Fruit fly (Drosophila melanogaster): ENCODE measurements around the gene Fancm.

The Fancm gene

dm6 chr3R:21520183-21520582, 38.1 kb downstream of the Fancm start (continued):
- TF ChIP-seq lbe (GFP tag; optimal IDR thresholded peaks at IDR 0.05) = peak; percentile 88
- peak; percentile 98 for TF ChIP-seq zen (tag; optimal IDR thresholded peaks at IDR 0.05)
- peak; percentile 96 for TF ChIP-seq CG12219 (GFP tag; optimal IDR thresholded peaks at IDR 0.05)
- TF ChIP-seq CG10462 (GFP tag; optimal IDR thresholded peaks at IDR 0.05) = peak; percentile 95
- TF ChIP-seq CG10654 (GFP tag; optimal IDR thresholded peaks at IDR 0.05) = peak; percentile 99
- peak; percentile 99 for TF ChIP-seq H2.0 (GFP tag; IDR thresholded peaks at IDR 0.05)
- peak; percentile 95 for TF ChIP-seq Taf1 (GFP tag; IDR thresholded peaks at IDR 0.05)
- peak; percentile 80 for TF ChIP-seq run (tag; optimal IDR thresholded peaks at IDR 0.05)
- TF ChIP-seq Dref (GFP tag; IDR thresholded peaks at IDR 0.05) = peak; percentile 55
- peak; percentile 73 for TF ChIP-seq Drgx (GFP tag; IDR thresholded peaks at IDR 0.05)
- peak; percentile 99 for TF ChIP-seq CG10543 (GFP tag; optimal IDR thresholded peaks at IDR 0.05)
- TF ChIP-seq D19B (GFP tag; optimal IDR thresholded peaks at IDR 0.05) = peak; percentile 93
- peak; percentile 98 for TF ChIP-seq C15 (GFP tag; IDR thresholded peaks at IDR 0.05)
- peak; percentile 97 for TF ChIP-seq CrebB (tag; optimal IDR thresholded peaks at IDR 0.05)
- TF ChIP-seq CG7928 (GFP tag; optimal IDR thresholded peaks at IDR 0.05) = peak; percentile 81
- peak; percentile 97 for TF ChIP-seq Bteb2 (GFP tag; optimal IDR thresholded peaks at IDR 0.05)
- peak; percentile 98 for TF ChIP-seq CG16779 (GFP tag; IDR thresholded peaks at IDR 0.05)
- peak; percentile 100 for TF ChIP-seq Med (GFP tag)
- TF ChIP-seq CG11504 (tag; optimal IDR thresholded peaks at IDR 0.05) = peak; percentile 94
- TF ChIP-seq cas (GFP tag; IDR thresholded peaks at IDR 0.05) = peak; percentile 94
- TF ChIP-seq CG8924 (tag; optimal IDR thresholded peaks at IDR 0.05) = peak; percentile 86
- TF ChIP-seq jumu (GFP tag; optimal IDR thresholded peaks at IDR 0.05) = peak; percentile 93
- TF ChIP-seq CG43689 (GFP tag; IDR thresholded peaks at IDR 0.05) = peak; percentile 98
- peak; percentile 95 for TF ChIP-seq CG12299 (tag; optimal IDR thresholded peaks at IDR 0.05)
- TF ChIP-seq Stat92E (GFP tag; optimal IDR thresholded peaks at IDR 0.05) = peak in 1 of 3 experiments; percentile 3
- peak; percentile 80 for TF ChIP-seq jigr1 (GFP tag; IDR thresholded peaks at IDR 0.05)
- TF ChIP-seq zfh1 (GFP tag; IDR thresholded peaks at IDR 0.05) = peak; percentile 100
- peak; percentile 96 for TF ChIP-seq Dek (tag; optimal IDR thresholded peaks at IDR 0.05)
- TF ChIP-seq HLHmδ (GFP tag; optimal IDR thresholded peaks at IDR 0.05) = peak; percentile 97
- TF ChIP-seq CG12744 (GFP tag; optimal IDR thresholded peaks at IDR 0.05) = peak; percentile 98
- peak; percentile 97 for TF ChIP-seq B-H1 (GFP tag; IDR thresholded peaks at IDR 0.05)
- peak; percentile 98 for TF ChIP-seq CHES-1-like (GFP tag; optimal IDR thresholded peaks at IDR 0.05)
- peak; percentile 97 for TF ChIP-seq al (GFP tag; IDR thresholded peaks at IDR 0.05)
- TF ChIP-seq GATAe (GFP tag; conservative IDR thresholded peaks at IDR 0.05) = peak; percentile 96
- peak; percentile 99 for TF ChIP-seq gce (GFP tag; IDR thresholded peaks at IDR 0.05)
- TF ChIP-seq eve (GFP tag; optimal IDR thresholded peaks at IDR 0.05) = peak in 1 of 2 experiments; percentile 12
- no peak for TF ChIP-seq hbn (GFP tag; IDR thresholded peaks at IDR 0.05; ENCODE audit: partially characterized antibody)
- TF ChIP-seq CG10565 (GFP tag; optimal IDR thresholded peaks at IDR 0.05) = peak; percentile 94
- TF ChIP-seq disco-r (GFP tag; optimal IDR thresholded peaks at IDR 0.05) = peak; percentile 98
- TF ChIP-seq Gug (GFP tag; IDR thresholded peaks at IDR 0.05) = peak; percentile 97
- TF ChIP-seq sim (GFP tag; IDR thresholded peaks at IDR 0.05) = peak; percentile 96
- TF ChIP-seq Oli (tag; optimal IDR thresholded peaks at IDR 0.05) = peak; percentile 96
- TF ChIP-seq CG18011 (GFP tag; optimal IDR thresholded peaks at IDR 0.05) = peak; percentile 92
- peak; percentile 98 for TF ChIP-seq onecut (GFP tag; IDR thresholded peaks at IDR 0.05)
- TF ChIP-seq CG10431 (GFP tag; optimal IDR thresholded peaks at IDR 0.05) = peak; percentile 95
- TF ChIP-seq Optix (GFP tag; IDR thresholded peaks at IDR 0.05) = peak; percentile 98
- peak; percentile 95 for TF ChIP-seq dmrt99B (tag; optimal IDR thresholded peaks at IDR 0.05)
- TF ChIP-seq CG6654 (GFP tag; optimal IDR thresholded peaks at IDR 0.05) = peak; percentile 93
- peak; percentile 99 for TF ChIP-seq Sox102F (GFP tag; optimal IDR thresholded peaks at IDR 0.05)
- peak; percentile 87 for TF ChIP-seq Myb (GFP tag; optimal IDR thresholded peaks at IDR 0.05)
- TF ChIP-seq Mad (GFP tag; optimal IDR thresholded peaks at IDR 0.05) = peak; percentile 98

Data from whole organism, embryonic.